Fruit fly (Drosophila melanogaster): Measurements from ENCODE around the gene nsl1.

nsl1 gene

DNA sequence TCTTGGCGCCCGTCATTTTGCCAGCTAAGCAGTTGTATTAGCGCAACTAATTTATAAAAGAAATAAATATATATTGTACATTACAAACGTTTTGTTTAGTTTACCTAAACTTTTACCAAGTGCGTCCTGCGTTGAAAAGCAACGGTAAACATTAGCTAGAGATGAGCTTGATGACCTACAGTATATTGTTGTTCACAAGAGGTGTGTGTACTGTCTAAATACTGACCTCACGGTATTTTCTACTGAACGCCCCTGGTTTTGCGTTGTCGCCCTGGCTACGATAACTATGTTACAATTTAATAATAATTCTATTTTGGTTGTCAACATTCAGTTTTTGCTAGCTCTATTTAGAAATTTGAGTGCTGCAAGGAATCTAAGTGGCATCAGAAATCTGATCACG is 1.2 kb upstream of the nsl1 start, which contains the start of gene Acyp2 (continued):
- TF ChIP-seq danr (GFP tag; IDR thresholded peaks at IDR 0.05) (no peak), CG16815 (GFP tag; optimal IDR thresholded peaks at IDR 0.05) (no peak), phol (tag; optimal IDR thresholded peaks at IDR 0.05) (peak; percentile 40), CG11696 (GFP tag; IDR thresholded peaks at IDR 0.05) (no peak), CG1647 (GFP tag; optimal IDR thresholded peaks at IDR 0.05) (no peak), Hsf (GFP tag; optimal IDR thresholded peaks at IDR 0.05) (peak; percentile 28), H15 (GFP tag; IDR thresholded peaks at IDR 0.05) (no peak), Abd-B (GFP tag; optimal IDR thresholded peaks at IDR 0.05) (no peak), insv (GFP tag; optimal IDR thresholded peaks at IDR 0.05) (no peak), CG12155 (GFP tag; optimal IDR thresholded peaks at IDR 0.05) (peak; percentile 50), row (GFP tag; IDR thresholded peaks at IDR 0.05) (peak; percentile 52), CG1603 (tag; optimal IDR thresholded peaks at IDR 0.05) (peak; percentile 77), klu (GFP tag; IDR thresholded peaks at IDR 0.05) (no peak), Taf1 (GFP tag; IDR thresholded peaks at IDR 0.05) (no peak), C15 (GFP tag; IDR thresholded peaks at IDR 0.05) (no peak), ems (GFP tag; optimal IDR thresholded peaks at IDR 0.05) (peak; percentile 4), CG17612 (GFP tag; IDR thresholded peaks at IDR 0.05) (no peak), CG10565 (GFP tag; optimal IDR thresholded peaks at IDR 0.05) (no peak), Dfd (GFP tag; optimal IDR thresholded peaks at IDR 0.05) (no peak), CG10209 (GFP tag; optimal IDR thresholded peaks at IDR 0.05) (no peak), CG2116 (GFP tag; optimal IDR thresholded peaks at IDR 0.05) (peak; percentile 41), CG17359 (tag; optimal IDR thresholded peaks at IDR 0.05) (no peak), inv (GFP tag; IDR thresholded peaks at IDR 0.05; ENCODE audit: partially characterized antibody) (peak; percentile 31; the same call in 1 of the 2 replicates), Ssrp (tag; optimal IDR thresholded peaks at IDR 0.05) (no peak), corto (GFP tag; optimal IDR thresholded peaks at IDR 0.05) (no peak), org-1 (GFP tag; optimal IDR thresholded peaks at IDR 0.05) (no peak), NC2β (GFP tag; optimal IDR thresholded peaks at IDR 0.05) (no peak), Sry-δ (GFP tag; optimal IDR thresholded peaks at IDR 0.05) (peak; percentile 88), maf-S (GFP tag; optimal IDR thresholded peaks at IDR 0.05) (no peak), CG4820 (GFP tag; optimal IDR thresholded peaks at IDR 0.05) (no peak), CG11247 (GFP tag; IDR thresholded peaks at IDR 0.05) (no peak), crol (GFP tag; IDR thresholded peaks at IDR 0.05) (no peak), CG15073 (GFP tag; optimal IDR thresholded peaks at IDR 0.05) (no peak), H2.0 (GFP tag; IDR thresholded peaks at IDR 0.05) (no peak), BtbVII (GFP tag; optimal IDR thresholded peaks at IDR 0.05) (no peak), btn (GFP tag; optimal IDR thresholded peaks at IDR 0.05) (no peak), CG6854 (GFP tag; optimal IDR thresholded peaks at IDR 0.05) (no peak), caup (GFP tag; optimal IDR thresholded peaks at IDR 0.05; ENCODE audit: severe bottlenecking) (peak; percentile 36), sim (GFP tag; IDR thresholded peaks at IDR 0.05) (no peak), Trl (optimal IDR thresholded peaks at IDR 0.05) (no peak), Trl (GFP tag; optimal IDR thresholded peaks at IDR 0.05) (no peak), CG3407 (GFP tag; optimal IDR thresholded peaks at IDR 0.05) (no peak), crp (GFP tag; optimal IDR thresholded peaks at IDR 0.05) (no peak), chinmo (GFP tag; IDR thresholded peaks at IDR 0.05; ENCODE audit: partially characterized antibody) (peak; percentile 58; the same call in 1 of the 4 replicates), CG9215 (GFP tag; IDR thresholded peaks at IDR 0.05) (no peak), lab (GFP tag; optimal IDR thresholded peaks at IDR 0.05) (peak; percentile 10), Dref (GFP tag; IDR thresholded peaks at IDR 0.05) (peak; percentile 60), unc-4 (GFP tag; IDR thresholded peaks at IDR 0.05; ENCODE audit: partially characterized antibody) (peak; percentile 56; the same call in 1 of the 2 replicates), Tbp (GFP tag; optimal IDR thresholded peaks at IDR 0.05) (no peak), Drgx (GFP tag; IDR thresholded peaks at IDR 0.05) (no peak), slp2 (GFP tag; optimal IDR thresholded peaks at IDR 0.05) (no peak), zen2 (GFP tag; IDR thresholded peaks at IDR 0.05; ENCODE audit: partially characterized antibody) (no peak), CG8478 (optimal IDR thresholded peaks at IDR 0.05) (no peak)
